Worm (Caenorhabditis elegans) whole organism, L2 larva: ENCODE data around the gene gad-3.

Experiments used
- ZK546.5 ChIP-seq: sonication (generic microtip); optimal IDR thresholded peaks from 2 replicates; lab custom pipeline; 2017; ENCODE audit warnings: missing biosample characterization, missing genetic modification characterization
- blmp-1 ChIP-seq: sonication (generic microtip); optimal IDR thresholded peaks from 2 replicates; lab custom pipeline; 2017; ENCODE audit warnings: missing genetic modification characterization, mild to moderate bottlenecking, missing compliant biosample characterization, antibody characterized with exemption, moderate library complexity; ENCODE audit not compliant: insufficient read depth
- ceh-82 ChIP-seq: fragments of 150-350 bp; optimal IDR thresholded peaks from 2 replicates; lab custom pipeline; 2014; ENCODE audit warnings: missing biosample characterization, missing genetic modification characterization
- egl-27 ChIP-seq: sonication (generic microtip); optimal IDR thresholded peaks from 3 replicates; lab custom pipeline; 2017; ENCODE audit warnings: missing biosample characterization, missing genetic modification reagents, missing genetic modification characterization
- lin-13 ChIP-seq: fragments of 150-350 bp; optimal IDR thresholded peaks from 2 replicates; lab custom pipeline; 2014; ENCODE audit warnings: missing biosample characterization, missing genetic modification reagents, missing genetic modification characterization
- nhr-11 ChIP-seq: fragments of 150-350 bp; optimal IDR thresholded peaks from 2 replicates; lab custom pipeline; 2014; ENCODE audit warnings: missing biosample characterization, missing genetic modification characterization
- unc-62 ChIP-seq: fragments of 150-350 bp; optimal IDR thresholded peaks from 2 replicates; lab custom pipeline; 2014; ENCODE audit warnings: missing biosample characterization, missing genetic modification reagents, missing genetic modification characterization
- ztf-11 ChIP-seq: sonication (generic microtip); optimal IDR thresholded peaks from 2 replicates; lab custom pipeline; 2017; ENCODE audit warnings: missing biosample characterization, missing genetic modification characterization

- TF ChIP-seq lin-13 (GFP tag; lab: Kevin White, UChicago): no peak
- no peak for TF ChIP-seq ztf-11 (tag; lab: Kevin White, UChicago)
- no peak for TF ChIP-seq ceh-82 (tag; lab: Kevin White, UChicago)
- no peak for TF ChIP-seq ZK546.5 (tag; lab: Kevin White, UChicago)
- TF ChIP-seq blmp-1 (tag; lab: Kevin White, UChicago): no peak
- no peak for TF ChIP-seq nhr-11 (tag; lab: Kevin White, UChicago)
- TF ChIP-seq unc-62 (GFP tag; lab: Kevin White, UChicago): no peak
- no peak for TF ChIP-seq egl-27
Measured at ce11 chrV:9122004-9122403, 50.8 kb downstream of the gad-3 start, which contains the start of gene F21C10.13.
